Worm (Caenorhabditis elegans): ENCODE data around the gene ZK287.7.

DNA sequence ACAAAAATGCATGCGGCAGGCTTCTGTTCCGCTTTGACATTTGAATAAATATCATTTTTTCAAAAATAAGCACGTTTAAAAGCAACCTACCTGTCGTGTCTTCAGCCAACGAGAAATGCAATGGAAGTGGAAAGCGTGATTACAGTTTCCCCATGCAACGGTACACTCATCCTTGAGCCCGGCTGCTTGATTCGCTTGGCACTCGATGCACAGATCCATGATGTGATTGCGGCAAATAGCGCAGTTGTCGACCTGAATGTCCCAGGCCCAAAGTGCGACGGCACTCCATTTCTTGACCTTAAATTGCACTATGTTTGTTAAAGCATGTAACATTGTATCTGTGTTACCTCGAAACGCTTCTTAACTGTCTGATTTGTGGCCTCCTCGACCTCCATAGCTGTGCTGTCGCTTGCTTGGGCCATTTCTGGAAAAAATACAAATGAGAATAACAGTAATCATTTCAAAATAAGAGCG lies 2.7 kb upstream of the ZK287.7 start, which contains the start of gene rbx-1:
- no peak for TF ChIP-seq nhr-2 (tag; optimal IDR thresholded peaks at IDR 0.05)
- no peak for TF ChIP-seq unc-39 (tag; optimal IDR thresholded peaks at IDR 0.05)
- TF ChIP-seq pha-4 (tag; optimal IDR thresholded peaks at IDR 0.05), result no peak
- TF ChIP-seq nhr-76 (tag; optimal IDR thresholded peaks at IDR 0.05), result no peak
- TF ChIP-seq blmp-1 (tag; optimal IDR thresholded peaks at IDR 0.05), result no peak

All from whole organism, mixed stage, embryonic.